Fruit fly (Drosophila melanogaster): ENCODE measurements around the gene CG5217.

- TF ChIP-seq psq (optimal IDR thresholded peaks at IDR 0.05) (no peak), h (optimal IDR thresholded peaks at IDR 0.05) (no peak), Sin3A (optimal IDR thresholded peaks at IDR 0.05) (no peak), Myc (optimal IDR thresholded peaks at IDR 0.05) (no peak), insv (optimal IDR thresholded peaks at IDR 0.05) (no peak)
Measured at dm6 chr3R:19229245-19229644, 18.7 kb downstream of the CG5217 start, which contains the start of the genes CG5250 and Polr2M.
